Fruit fly (Drosophila melanogaster): ENCODE measurements around the gene Act5C.

DNA sequence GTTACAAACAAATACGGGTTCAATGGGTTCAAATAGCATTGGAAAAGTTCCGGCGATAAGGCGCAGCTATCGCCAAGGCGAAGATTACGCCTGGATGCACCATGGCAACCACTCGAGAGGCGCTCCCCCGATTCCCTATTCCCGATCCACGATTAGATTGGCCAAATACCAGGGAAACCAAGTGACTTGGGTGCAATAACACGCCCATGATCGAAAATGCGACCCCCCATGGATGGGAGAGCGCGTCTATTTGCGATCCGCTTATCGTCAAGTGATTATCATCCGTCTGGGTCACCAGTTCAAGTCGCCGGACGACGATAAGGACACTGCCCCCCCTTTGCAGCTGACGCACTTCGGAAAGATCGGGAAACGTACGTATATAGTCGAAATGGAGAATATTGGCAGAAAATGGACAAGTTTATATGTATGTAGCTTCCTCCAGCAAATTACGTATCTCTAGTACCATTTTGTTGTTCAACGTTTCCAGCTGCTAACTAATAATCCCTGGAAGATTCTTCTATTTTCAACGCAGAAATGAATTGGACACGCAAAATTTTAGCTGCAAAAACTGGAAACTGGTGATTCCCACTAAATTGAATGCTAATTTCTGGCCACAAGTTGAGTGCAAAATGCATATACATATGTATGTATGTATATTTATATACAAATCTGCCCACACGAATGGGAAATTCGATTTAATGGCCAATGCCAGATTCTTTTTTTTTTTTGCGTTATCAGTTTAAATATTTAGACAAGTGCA, 14.5 kb downstream of the Act5C start:
- TF ChIP-seq Sin3A (optimal IDR thresholded peaks at IDR 0.05) (no peak), Myc (optimal IDR thresholded peaks at IDR 0.05) (no peak), h (optimal IDR thresholded peaks at IDR 0.05) (no peak), psq (optimal IDR thresholded peaks at IDR 0.05) (no peak), ttk (optimal IDR thresholded peaks at IDR 0.05) (no peak)

Measured in Kc167 (cell line).